Worm (Caenorhabditis elegans) whole organism, dauer: ENCODE data around the gene cal-5.

Experiments
- unc-62 ChIP-seq: sonication (generic microtip); optimal IDR thresholded peaks from 2 replicates; lab custom pipeline; 2017; ENCODE audit warnings: missing biosample characterization, missing genetic modification reagents, missing genetic modification characterization

cal-5 gene

DNA sequence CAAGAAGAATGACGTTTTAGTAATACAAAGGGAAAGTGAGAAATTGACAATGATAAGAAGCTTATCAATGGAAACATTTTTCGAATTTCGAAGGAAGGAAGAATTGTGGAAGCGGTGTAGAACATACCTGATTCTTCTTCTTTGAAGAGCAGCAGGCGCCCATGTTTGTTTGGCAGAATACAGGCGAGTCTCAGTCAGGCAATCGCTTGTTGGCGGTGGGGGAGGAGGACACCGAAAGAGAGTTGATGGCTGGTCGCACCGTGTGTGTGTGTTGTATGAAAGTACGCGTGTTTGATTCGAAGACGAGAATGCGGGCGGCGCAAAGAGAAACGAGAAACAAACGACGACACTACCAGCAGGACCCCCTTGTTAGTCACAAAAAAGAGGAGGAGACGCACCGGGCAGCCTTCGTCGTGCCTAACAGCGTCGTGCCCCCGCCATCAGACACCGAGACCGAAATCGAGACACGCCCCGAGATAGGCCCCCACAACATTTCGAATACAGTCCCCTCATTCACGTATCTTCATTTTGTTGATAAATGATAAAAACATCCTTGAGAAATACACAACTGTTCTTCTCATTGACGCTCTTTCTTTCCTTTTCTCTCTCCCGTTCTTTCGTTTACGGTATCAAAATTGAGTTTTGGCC is at the start of gene cal-5:
Gene cal-5, minus strand, starts transcription at position 266 of the 648 bp plus-strand sequence.
- no peak for TF ChIP-seq unc-62

DNA sequence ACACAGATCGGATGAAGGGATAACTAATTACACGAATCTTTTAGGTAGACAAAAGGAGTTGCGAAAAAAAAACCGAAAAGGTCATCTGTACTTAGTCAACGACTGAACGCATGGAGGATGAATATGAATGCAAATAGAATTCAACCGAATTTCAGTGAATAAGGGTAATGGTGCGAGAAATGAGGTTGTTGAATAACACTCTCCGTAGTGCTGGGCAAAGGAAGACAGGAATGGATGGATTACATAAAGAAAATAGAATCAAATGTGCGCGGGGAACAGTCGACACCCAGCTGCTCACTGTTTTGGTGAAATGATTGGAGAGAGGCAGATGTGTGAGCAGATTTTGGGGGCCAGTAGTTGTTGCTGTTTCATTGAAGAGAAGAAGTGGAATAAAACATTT is 46.5 kb upstream of the cal-5 start:
- no peak for TF ChIP-seq unc-62

DNA sequence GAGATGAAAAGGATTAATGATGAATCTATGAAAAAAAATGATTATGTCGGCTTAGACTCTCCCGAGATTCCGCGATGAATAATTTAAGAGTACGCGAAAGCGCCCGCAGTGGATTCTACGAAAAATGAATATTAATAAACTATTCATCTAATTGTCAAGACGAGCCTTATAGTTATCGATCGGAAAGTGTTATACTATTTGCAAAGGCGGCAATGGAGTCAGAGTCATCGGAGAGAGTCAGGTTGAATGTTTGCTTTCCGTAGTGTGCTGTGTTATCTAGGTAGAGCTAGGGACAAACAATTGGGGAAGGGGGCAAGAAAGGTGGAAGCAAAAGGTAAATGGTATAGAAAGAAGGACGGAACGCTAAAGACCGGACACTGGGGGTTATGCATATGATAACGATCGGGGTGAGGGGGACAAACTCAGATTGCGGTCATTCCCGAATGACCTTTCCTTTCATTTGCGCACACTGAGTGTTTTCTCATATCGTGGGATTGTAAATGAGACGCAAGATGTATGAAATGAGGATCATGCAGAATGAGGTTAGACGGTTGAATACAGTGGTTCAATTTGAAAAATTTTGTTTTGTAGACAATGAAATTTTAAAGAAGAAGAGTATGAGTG is 45.1 kb upstream of the cal-5 start:
- no peak for TF ChIP-seq unc-62

DNA sequence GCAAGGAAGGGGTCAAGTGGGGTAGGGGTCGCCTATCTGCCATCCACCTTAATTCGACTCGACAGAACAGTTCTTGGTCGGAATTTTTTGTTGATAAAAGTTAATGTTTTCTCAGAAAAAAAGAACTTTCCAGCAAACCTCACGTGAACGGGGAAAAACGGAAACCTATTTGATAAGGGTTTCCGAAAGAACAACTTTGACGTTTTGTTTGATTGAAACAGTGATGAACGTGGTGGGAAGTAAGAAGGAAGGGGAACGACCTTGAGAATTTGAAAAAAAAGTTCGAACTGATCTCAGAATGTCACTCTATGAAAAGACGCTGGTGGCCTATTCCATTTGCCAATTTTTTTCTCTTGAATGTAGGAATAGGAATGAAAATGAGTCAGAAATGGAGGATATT is 44.6 kb upstream of the cal-5 start:
- TF ChIP-seq unc-62 = no peak

DNA sequence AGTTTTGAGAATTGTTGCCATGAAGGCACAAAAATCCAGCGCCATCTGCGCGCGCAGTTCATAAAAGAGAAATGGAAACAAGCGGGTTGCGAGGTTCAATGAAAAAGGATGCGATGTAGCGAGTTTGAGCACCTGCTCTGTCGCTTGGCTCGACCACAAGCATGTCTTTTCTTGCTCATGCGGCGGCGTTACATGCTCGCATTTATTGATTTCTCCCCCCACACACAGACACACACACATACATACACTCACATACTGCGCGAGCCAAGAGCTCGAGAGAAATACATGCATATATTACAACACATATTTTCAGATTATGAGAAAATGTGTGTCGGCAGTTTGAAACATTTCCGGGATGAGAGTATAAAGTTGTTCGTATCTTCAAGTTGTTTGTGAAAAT is 44.0 kb upstream of the cal-5 start:
- TF ChIP-seq unc-62 = no peak

DNA sequence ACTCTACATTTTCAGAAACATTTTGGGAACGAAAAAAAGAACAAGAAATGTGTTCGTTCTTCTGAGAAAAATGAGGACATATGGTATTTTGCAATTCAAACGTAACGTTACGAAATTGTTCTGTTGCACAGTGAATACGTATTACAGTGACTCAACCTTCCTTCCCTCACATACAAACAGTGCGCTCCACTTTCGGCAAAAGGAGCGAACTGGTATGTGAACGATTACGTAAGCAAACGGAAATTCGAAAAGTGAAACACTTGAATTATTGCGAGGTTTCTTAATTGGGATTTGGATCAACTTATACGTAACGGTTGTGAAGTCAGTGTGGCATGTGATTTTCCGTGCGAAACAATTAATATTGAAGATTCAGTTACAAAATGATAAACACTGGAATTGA is 43.0 kb upstream of the cal-5 start:
- no peak for TF ChIP-seq unc-62

DNA sequence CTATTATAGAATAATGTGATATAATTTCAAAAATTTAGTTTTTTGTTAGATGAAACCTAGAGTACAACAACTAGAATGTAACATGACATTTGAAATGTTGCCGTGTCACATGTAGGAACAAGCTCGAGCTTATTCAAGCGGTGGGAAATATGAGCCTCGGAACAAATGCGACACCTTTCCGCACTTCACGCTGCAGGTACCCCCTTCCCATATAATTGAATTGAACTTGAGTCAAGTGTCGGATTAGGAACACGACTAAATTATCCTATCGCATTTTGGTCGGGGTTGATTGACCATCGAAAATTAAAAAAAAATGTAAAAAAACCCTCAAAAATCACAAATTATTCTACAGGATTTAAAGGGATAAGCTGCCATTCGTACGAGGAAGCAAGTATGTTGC is 42.4 kb upstream of the cal-5 start:
- TF ChIP-seq unc-62 = no peak

DNA sequence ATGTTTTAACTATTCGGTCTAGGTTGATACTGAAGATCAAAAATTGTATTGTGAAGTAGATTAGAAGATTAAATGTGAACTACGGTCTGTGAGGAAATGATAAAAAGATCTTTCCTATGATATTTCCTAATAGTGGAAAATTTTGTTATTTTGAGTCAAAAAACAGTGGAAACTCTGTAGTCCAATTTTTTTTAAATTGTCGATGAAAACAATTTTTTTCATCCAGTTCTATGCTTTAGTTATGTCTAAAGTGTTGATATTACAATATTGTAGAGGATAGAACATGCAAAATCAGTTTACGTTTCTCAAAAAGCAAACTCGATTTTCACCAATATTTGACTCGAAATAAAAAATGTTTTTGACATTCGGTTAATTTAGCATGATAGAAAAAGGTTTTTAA is 41.9 kb upstream of the cal-5 start:
- no peak for TF ChIP-seq unc-62

DNA sequence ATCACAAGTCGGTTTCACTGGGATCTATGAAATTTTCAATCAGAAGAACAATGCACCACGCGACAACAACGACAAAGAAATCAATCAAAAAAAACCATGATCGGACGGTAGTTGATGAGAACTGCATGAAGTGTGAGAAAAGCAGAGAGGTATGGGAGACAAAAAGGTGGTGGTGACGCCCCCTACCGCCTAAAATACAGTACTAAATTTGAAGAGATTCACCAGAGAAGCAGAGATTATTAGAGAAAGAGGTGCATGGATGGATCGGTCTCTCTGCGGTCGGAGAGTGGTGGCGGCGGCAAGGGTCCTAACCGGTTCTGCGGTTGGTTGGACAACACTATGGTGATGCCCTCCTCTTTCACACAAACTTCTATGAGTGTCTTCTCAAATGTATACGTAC is 41.5 kb upstream of the cal-5 start:
- TF ChIP-seq unc-62 = no peak

DNA sequence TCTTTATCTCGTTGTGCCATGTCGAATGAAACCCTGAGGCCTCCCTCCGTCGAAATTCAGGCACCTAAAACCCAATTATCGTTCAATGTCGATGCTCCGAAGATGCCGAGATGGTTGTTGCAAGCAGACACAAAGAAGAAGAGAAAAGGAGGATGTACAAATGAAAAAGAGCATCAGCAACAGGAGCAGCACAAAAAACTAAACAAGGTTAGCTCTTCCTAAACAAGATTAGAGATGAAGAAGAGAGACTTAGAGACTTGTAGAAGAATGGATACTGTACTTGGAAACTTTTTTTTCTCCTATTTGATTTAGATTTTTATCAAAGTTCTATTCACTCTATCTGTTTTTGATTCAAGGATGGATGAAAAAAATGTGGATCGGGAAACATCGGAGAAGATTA is 39.8 kb upstream of the cal-5 start:
- TF ChIP-seq unc-62 = no peak

DNA sequence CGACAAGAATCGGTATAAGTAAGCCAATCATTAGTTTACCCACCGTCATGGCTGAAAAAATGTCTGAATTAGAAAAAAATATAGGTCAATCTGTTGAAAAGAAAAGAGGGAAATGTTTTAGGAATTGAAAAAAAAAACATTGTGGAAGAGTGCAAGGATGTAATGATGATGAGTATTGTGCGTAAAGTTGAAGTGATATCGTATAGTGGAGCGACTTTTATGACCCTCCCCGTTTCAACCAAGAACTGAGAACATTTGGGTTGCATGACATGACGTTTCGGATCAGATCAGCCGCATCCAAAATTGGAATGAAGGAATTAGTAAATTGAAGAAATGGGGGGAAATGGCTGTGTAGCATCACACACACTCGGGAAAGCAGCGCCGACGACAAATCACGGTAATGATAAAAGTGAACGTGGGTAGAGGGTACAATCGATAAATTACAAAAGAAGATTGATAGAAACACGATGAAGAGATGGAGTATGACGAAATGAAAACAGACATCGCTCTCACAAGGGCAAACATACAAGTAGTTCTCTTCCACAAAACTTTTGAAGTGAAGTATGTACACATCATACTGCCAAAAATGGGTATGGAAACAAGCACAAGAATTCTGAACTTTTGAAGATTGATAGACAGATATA is 39.2 kb upstream of the cal-5 start, which contains the start of gene apl-1:
Gene apl-1, minus strand, starts transcription at position 51 of the 644 bp plus-strand sequence.
- no peak for TF ChIP-seq unc-62

DNA sequence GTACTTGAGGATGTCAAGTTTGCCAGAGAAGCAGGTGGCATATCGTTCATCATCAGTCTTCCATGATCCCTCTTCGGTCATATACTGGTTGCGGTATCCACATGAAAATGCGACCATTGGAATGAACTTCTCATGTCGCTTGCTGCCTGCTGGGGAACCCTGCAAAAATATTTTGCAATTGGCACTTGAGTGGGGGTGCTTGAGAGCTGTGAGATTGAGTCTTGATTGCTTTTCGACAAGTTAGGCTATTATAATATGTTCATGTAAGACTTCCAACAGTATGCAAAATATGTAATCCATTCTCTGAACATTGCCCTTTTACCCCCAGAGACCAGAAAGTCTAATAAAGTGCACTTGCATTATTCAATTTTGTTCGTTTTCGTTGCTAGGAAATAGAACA is 38.4 kb upstream of the cal-5 start:
- TF ChIP-seq unc-62 = no peak

DNA sequence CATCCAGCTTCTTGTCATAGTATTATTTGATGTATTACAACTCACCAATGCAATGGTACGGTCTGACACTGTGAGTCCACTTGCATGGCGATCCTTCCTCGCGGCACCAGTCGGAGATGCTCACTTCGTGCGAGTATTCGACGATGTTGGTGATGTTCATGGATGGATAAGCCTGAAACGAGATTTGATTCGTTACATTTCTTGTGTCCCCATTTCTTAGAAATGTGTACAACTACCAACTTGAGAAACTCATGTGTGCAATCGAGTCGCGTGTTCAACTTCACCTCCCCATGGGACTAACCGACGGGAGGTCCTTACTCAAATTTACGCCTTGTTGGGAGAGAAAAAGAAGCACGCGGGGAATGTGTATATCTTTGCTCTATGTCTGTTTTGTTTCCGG is 37.8 kb upstream of the cal-5 start:
- no peak for TF ChIP-seq unc-62

DNA sequence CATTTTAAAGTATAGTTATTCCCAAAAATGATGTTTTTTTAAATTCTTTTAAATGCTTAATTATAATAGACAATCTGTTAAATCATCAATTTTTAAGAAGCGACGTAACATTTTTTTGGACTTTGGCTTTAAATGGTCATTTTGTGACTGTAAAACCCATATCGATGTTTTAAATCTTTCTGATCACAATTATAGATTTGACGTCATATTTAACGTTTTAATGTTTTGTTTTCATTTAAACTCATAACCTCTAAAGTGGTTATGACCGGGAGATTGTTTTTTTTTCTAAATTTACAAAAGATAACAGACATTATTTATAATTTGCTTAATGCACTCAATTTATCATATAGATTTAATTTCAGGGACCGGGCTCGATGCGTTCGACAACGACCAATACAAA is 34.1 kb upstream of the cal-5 start:
- no peak for TF ChIP-seq unc-62

DNA sequence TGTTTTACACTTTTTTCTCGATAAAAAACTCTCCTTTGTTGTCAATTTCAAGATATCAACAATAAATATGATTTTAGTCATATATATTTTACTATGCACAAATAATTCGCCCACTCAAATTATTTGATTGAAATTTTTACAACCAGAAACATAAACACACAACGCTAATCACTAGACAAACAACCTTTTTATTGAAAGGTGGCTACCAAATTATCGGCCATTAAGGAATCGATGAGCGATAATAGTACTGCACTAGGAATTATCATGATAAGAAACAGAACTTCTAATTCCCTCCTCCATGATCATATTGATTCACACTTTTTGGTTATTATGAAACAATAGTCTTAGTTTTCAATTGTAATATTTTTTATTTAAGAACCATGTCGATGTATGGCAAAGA is 31.4 kb upstream of the cal-5 start, which contains the start of gene C42D8.1:
Gene C42D8.1, plus strand, starts transcription at position 377 of the 400 bp plus-strand sequence.
- TF ChIP-seq unc-62 = no peak

DNA sequence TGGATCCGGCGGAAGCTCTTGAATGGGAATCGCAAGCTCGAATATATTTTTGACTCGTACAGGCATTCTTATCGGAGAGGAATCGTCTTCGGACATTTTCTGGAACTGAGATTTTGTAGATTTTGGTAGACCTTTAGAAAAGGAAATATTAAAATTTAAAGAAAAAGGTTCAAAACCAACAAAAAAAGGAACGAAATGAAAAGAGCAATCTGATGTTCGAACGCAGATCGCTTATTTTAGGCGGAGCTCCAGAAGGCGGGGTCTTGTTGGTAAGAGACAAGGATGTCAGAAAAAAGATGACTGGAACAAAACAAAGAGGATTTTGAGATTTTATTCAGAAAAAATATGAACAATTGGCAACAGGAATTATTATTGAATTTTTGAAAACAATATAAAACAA is 29.2 kb upstream of the cal-5 start, which contains the start of gene C42D8.9:
Gene C42D8.9, minus strand, starts transcription at position 101 of the 400 bp plus-strand sequence.
- TF ChIP-seq unc-62 = no peak

DNA sequence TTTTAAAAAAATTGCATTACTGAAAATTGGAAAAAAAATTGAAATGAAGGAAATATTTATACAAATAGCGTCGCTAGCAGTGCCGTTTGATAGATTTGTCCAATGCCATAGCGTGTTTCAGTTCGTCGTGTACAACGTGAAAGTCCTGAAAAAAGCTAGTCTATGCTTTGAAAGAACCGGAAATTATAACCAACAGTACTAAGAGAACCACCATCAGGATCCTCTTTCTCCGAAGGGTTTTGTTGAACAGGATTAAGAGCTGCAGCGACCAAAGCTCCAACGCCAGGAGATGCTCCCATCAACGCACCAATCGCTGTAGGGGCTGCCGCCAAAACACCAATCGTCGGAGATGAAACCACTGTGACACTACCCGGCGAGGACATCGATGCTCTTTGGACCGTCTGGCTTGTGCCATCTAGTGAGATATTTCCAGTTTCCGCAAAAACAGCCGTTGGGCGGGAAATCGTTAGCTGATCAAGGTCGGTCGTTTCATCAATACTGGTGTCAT is 28.5 kb upstream of the cal-5 start:
- no peak for TF ChIP-seq unc-62

DNA sequence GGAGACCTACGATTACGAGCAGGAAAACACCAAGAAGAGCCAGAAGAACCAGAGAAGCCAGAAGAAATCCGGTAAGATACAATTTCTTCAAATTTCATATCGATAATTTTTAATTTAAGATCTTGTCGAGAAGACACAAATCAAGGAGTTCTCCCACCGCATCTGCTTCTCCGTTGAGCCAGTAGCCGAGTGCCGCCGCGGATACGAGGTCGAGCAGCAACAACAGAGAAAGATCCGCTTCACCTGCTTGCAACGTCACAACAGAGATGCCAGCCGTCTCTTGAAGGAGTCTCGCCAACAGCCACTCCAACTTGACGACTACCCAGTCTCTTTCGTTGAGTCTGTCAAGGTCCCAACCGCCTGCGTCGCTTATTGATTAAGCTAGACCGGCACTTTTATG is 27.9 kb upstream of the cal-5 start:
- no peak for TF ChIP-seq unc-62
